Comparison of ENCODE assay signal across 5 worm cellular contexts in genomic region chrX:9560931-9561330, ce11.
TF ChIP-seq lines count a peak whose summit lies in the region.

No protein-coding gene starts in this region.

TF ChIP-seq in whole organism, L1 larva, 84 proteins besides CTCF, POLR2A, EP300 and RAD21 (continues in another document):
- TF ChIP-seq aly-2 (tag; optimal IDR thresholded peaks at IDR 0.05; lab: Kevin White, UChicago) (no peak), lin-35 (GFP tag; optimal IDR thresholded peaks at IDR 0.05; lab: Kevin White, UChicago) (no peak), hlh-4 (tag; optimal IDR thresholded peaks at IDR 0.05; lab: Kevin White, UChicago) (no peak), nhr-11 (tag; optimal IDR thresholded peaks at IDR 0.05; lab: Kevin White, UChicago) (no peak), nhr-237 (tag; optimal IDR thresholded peaks at IDR 0.05; lab: Kevin White, UChicago) (no peak), elt-2 (tag; optimal IDR thresholded peaks at IDR 0.05; lab: Kevin White, UChicago) (peak; percentile 27), swsn-7 (tag; optimal IDR thresholded peaks at IDR 0.05; lab: Kevin White, UChicago) (peak; percentile 26), ceh-90 (tag; optimal IDR thresholded peaks at IDR 0.05; lab: Kevin White, UChicago) (no peak), vab-15 (tag; optimal IDR thresholded peaks at IDR 0.05; lab: Kevin White, UChicago) (no peak), nhr-71 (tag; optimal IDR thresholded peaks at IDR 0.05; lab: Kevin White, UChicago) (peak; percentile 62), efl-1 (optimal IDR thresholded peaks at IDR 0.05; lab: Kevin White, UChicago) (no peak), efl-1 (GFP tag; optimal IDR thresholded peaks at IDR 0.05 in 1 of 2; lab: Kevin White, UChicago) (peak in 1 of 2 experiments; percentile 12), unc-130 (tag; optimal IDR thresholded peaks at IDR 0.05; lab: Kevin White, UChicago) (no peak), C04F5.9 (tag; optimal IDR thresholded peaks at IDR 0.05; lab: Kevin White, UChicago) (no peak), hpl-2 (GFP tag; optimal IDR thresholded peaks at IDR 0.05; lab: Kevin White, UChicago) (no peak), snpc-4 (tag; optimal IDR thresholded peaks at IDR 0.05; lab: Kevin White, UChicago) (no peak), lin-39 (tag; optimal IDR thresholded peaks at IDR 0.05; lab: Kevin White, UChicago) (no peak), mep-1 (tag; optimal IDR thresholded peaks at IDR 0.05; lab: Kevin White, UChicago) (peak; percentile 22), mab-9 (GFP tag; IDR thresholded peaks at IDR 0.05; lab: Robert Waterston, UW) (no peak)

TF ChIP-seq in whole organism, L3 larva, 47 proteins besides CTCF, POLR2A, EP300 and RAD21:
- TF ChIP-seq eor-1 (tag; optimal IDR thresholded peaks at IDR 0.05; lab: Kevin White, UChicago): no peak
- TF ChIP-seq aly-2 (tag; optimal IDR thresholded peaks at IDR 0.05; lab: Kevin White, UChicago): no peak
- TF ChIP-seq tbx-2 (tag; optimal IDR thresholded peaks at IDR 0.05; lab: Kevin White, UChicago): no peak
- peak; percentile 25 for TF ChIP-seq nfya-1 (tag; optimal IDR thresholded peaks at IDR 0.05; lab: Kevin White, UChicago; ENCODE audit: insufficient read depth)
- no peak for TF ChIP-seq fos-1 (tag; optimal IDR thresholded peaks at IDR 0.05; lab: Kevin White, UChicago)
- TF ChIP-seq elt-2 (tag; optimal IDR thresholded peaks at IDR 0.05; lab: Kevin White, UChicago): peak; percentile 40
- TF ChIP-seq pha-4 (tag; optimal IDR thresholded peaks at IDR 0.05; lab: Kevin White, UChicago): peak; percentile 35
- no peak for TF ChIP-seq nhr-77 (tag; optimal IDR thresholded peaks at IDR 0.05; lab: Kevin White, UChicago)
- peak; percentile 50 for TF ChIP-seq ama-1 (optimal IDR thresholded peaks at IDR 0.05; lab: Kevin White, UChicago)
- TF ChIP-seq nhr-76 (tag; optimal IDR thresholded peaks at IDR 0.05; lab: Kevin White, UChicago): no peak
- TF ChIP-seq ZK546.5 (tag; optimal IDR thresholded peaks at IDR 0.05; lab: Kevin White, UChicago): no peak
- no peak for TF ChIP-seq elt-3 (tag; optimal IDR thresholded peaks at IDR 0.05; lab: Kevin White, UChicago)
- no peak for TF ChIP-seq jun-1 (tag; optimal IDR thresholded peaks at IDR 0.05; lab: Kevin White, UChicago)

TF ChIP-seq in whole organism, early embryonic, 17 proteins besides CTCF, POLR2A, EP300 and RAD21:
- no peak for TF ChIP-seq hmg-4 (GFP tag; optimal IDR thresholded peaks at IDR 0.05; lab: Kevin White, UChicago)
- peak; percentile 70 for TF ChIP-seq pes-1 (GFP tag; IDR thresholded peaks at IDR 0.05; lab: Robert Waterston, UW)
- 0 out of 2 replicates have a peak, but pooled peaks have one; percentile 23 for TF ChIP-seq sea-1 (GFP tag; conservative IDR thresholded peaks at IDR 0.05; lab: Robert Waterston, UW)
TF ChIP-seq in whole organism, early embryonic: peak in this region for 2.

TF ChIP-seq in whole organism, midembryonic, 9 proteins besides CTCF, POLR2A, EP300 and RAD21:
- TF ChIP-seq klf-2 (GFP tag; conservative IDR thresholded peaks at IDR 0.05; lab: Robert Waterston, UW) (no peak), flt-1 (GFP tag; IDR thresholded peaks at IDR 0.05; lab: Robert Waterston, UW) (0 out of 2 replicates have a peak, but pooled peaks have one; percentile 36), tab-1 (GFP tag; IDR thresholded peaks at IDR 0.05; lab: Robert Waterston, UW) (peak; percentile 30; the same call in 1 of the 2 replicates)

TF ChIP-seq in whole organism, young adult, 124 proteins besides CTCF, POLR2A, EP300 and RAD21 (continues in another document):
- TF ChIP-seq nhr-80 (tag; optimal IDR thresholded peaks at IDR 0.05; lab: Kevin White, UChicago): peak; percentile 34
- no peak for TF ChIP-seq ets-4 (GFP tag; optimal IDR thresholded peaks at IDR 0.05; lab: Kevin White, UChicago)
- peak; percentile 9 for TF ChIP-seq lin-40 (tag; optimal IDR thresholded peaks at IDR 0.05; lab: Kevin White, UChicago)
- peak; percentile 25 for TF ChIP-seq somi-1 (GFP tag; optimal IDR thresholded peaks at IDR 0.05; lab: Kevin White, UChicago)
- peak; percentile 20; the same call in 1 of the 2 replicates for TF ChIP-seq Y67H2A.10 (GFP tag; conservative IDR thresholded peaks at IDR 0.05; lab: Robert Waterston, UW)
- peak; percentile 44 for TF ChIP-seq ztf-26 (tag; optimal IDR thresholded peaks at IDR 0.05; lab: Kevin White, UChicago)
- TF ChIP-seq zim-3 (tag; optimal IDR thresholded peaks at IDR 0.05; lab: Kevin White, UChicago): peak; percentile 79
- no peak for TF ChIP-seq dpl-1 (GFP tag; optimal IDR thresholded peaks at IDR 0.05; lab: Kevin White, UChicago)
- no peak for TF ChIP-seq madf-6 (GFP tag; IDR thresholded peaks at IDR 0.05; lab: Robert Waterston, UW)
- TF ChIP-seq lsl-1 (GFP tag; optimal IDR thresholded peaks at IDR 0.05; lab: Kevin White, UChicago): no peak
- TF ChIP-seq die-1 (tag; optimal IDR thresholded peaks at IDR 0.05; lab: Kevin White, UChicago): peak; percentile 63
- peak; percentile 60 for TF ChIP-seq rcor-1 (GFP tag; IDR thresholded peaks at IDR 0.05; lab: Robert Waterston, UW)
- no peak for TF ChIP-seq ccch-3 (GFP tag; optimal IDR thresholded peaks at IDR 0.05; lab: Kevin White, UChicago)
- peak; percentile 77 for TF ChIP-seq hmg-20 (GFP tag; IDR thresholded peaks at IDR 0.05; lab: Robert Waterston, UW)
- no peak; the same call in 1 of the 2 replicates for TF ChIP-seq C06A6.2 (GFP tag; conservative IDR thresholded peaks at IDR 0.05; lab: Robert Waterston, UW)
- 0 out of 2 replicates have a peak, but pooled peaks have one; percentile 58 for TF ChIP-seq aptf-3 (GFP tag; IDR thresholded peaks at IDR 0.05; lab: Robert Waterston, UW)
- TF ChIP-seq him-1 (tag; optimal IDR thresholded peaks at IDR 0.05; lab: Kevin White, UChicago): peak; percentile 73
- peak; percentile 79 for TF ChIP-seq pbrm-1 (GFP tag; IDR thresholded peaks at IDR 0.05; lab: Robert Waterston, UW)
- TF ChIP-seq nhr-90 (tag; optimal IDR thresholded peaks at IDR 0.05; lab: Kevin White, UChicago): peak; percentile 40
- peak; percentile 35 for TF ChIP-seq madf-10 (tag; optimal IDR thresholded peaks at IDR 0.05; lab: Kevin White, UChicago)
- TF ChIP-seq let-526 (GFP tag; IDR thresholded peaks at IDR 0.05; lab: Robert Waterston, UW): no peak
- peak; percentile 39 for TF ChIP-seq snpc-1.3 (tag; optimal IDR thresholded peaks at IDR 0.05; lab: Kevin White, UChicago; ENCODE audit: insufficient read depth)
- no peak for TF ChIP-seq F23B12.7 (tag; optimal IDR thresholded peaks at IDR 0.05; lab: Kevin White, UChicago; ENCODE audit: insufficient read depth)
- no peak for TF ChIP-seq F39B2.1 (GFP tag; IDR thresholded peaks at IDR 0.05; lab: Robert Waterston, UW)
- TF ChIP-seq snpc-3.4 (tag; optimal IDR thresholded peaks at IDR 0.05; lab: Kevin White, UChicago): no peak
- TF ChIP-seq snpc-4 (GFP tag; optimal IDR thresholded peaks at IDR 0.05; lab: Kevin White, UChicago): peak; percentile 60
- peak in 1 of 4 experiments; percentile 67 for TF ChIP-seq snpc-4 (tag; optimal IDR thresholded peaks at IDR 0.05; lab: Kevin White, UChicago)
- TF ChIP-seq lag-1 (GFP tag; IDR thresholded peaks at IDR 0.05; lab: Robert Waterston, UW): no peak
- peak; percentile 48 for TF ChIP-seq lin-54 (GFP tag; optimal IDR thresholded peaks at IDR 0.05; lab: Kevin White, UChicago)
- 0 out of 2 replicates have a peak, but pooled peaks have one; percentile 35 for TF ChIP-seq hsf-1 (GFP tag; IDR thresholded peaks at IDR 0.05; lab: Robert Waterston, UW)
- TF ChIP-seq nhr-179 (tag; optimal IDR thresholded peaks at IDR 0.05; lab: Kevin White, UChicago): no peak
- peak; percentile 63 for TF ChIP-seq chd-7 (tag; optimal IDR thresholded peaks at IDR 0.05; lab: Kevin White, UChicago)
- TF ChIP-seq dox-1 (GFP tag; IDR thresholded peaks at IDR 0.05; lab: Robert Waterston, UW): peak; percentile 53; the same call in 1 of the 2 replicates
- TF ChIP-seq madf-3 (GFP tag; IDR thresholded peaks at IDR 0.05; lab: Robert Waterston, UW): peak; percentile 60; the same call in 1 of the 2 replicates
- peak; percentile 82 for TF ChIP-seq rpc-1 (optimal IDR thresholded peaks at IDR 0.05; lab: Kevin White, UChicago)
- TF ChIP-seq rpc-1 (tag; optimal IDR thresholded peaks at IDR 0.05; lab: Kevin White, UChicago): peak; percentile 92
- TF ChIP-seq T07F8.4 (tag; optimal IDR thresholded peaks at IDR 0.05; lab: Kevin White, UChicago): no peak
- peak; percentile 54 for TF ChIP-seq F52B5.7 (tag; optimal IDR thresholded peaks at IDR 0.05; lab: Kevin White, UChicago)
- no peak for TF ChIP-seq attf-3 (GFP tag; conservative IDR thresholded peaks at IDR 0.05; lab: Robert Waterston, UW)
- TF ChIP-seq gei-17 (GFP tag; optimal IDR thresholded peaks at IDR 0.05; lab: Kevin White, UChicago): no peak
- peak; percentile 82 for TF ChIP-seq lin-26 (GFP tag; IDR thresholded peaks at IDR 0.05; lab: Robert Waterston, UW)
- no peak for TF ChIP-seq B0035.1 (tag; optimal IDR thresholded peaks at IDR 0.05; lab: Kevin White, UChicago)
- TF ChIP-seq ceh-79 (tag; optimal IDR thresholded peaks at IDR 0.05; lab: Kevin White, UChicago): no peak
- peak; percentile 40 for TF ChIP-seq ztf-18 (tag; optimal IDR thresholded peaks at IDR 0.05; lab: Kevin White, UChicago)
- TF ChIP-seq B0261.1 (tag; optimal IDR thresholded peaks at IDR 0.05; lab: Kevin White, UChicago): peak; percentile 79
- TF ChIP-seq Y56A3A.18 (GFP tag; IDR thresholded peaks at IDR 0.05; lab: Robert Waterston, UW): peak; percentile 63; the same call in 1 of the 2 replicates
- 0 out of 2 replicates have a peak, but pooled peaks have one; percentile 79 for TF ChIP-seq ztf-6 (GFP tag; IDR thresholded peaks at IDR 0.05; lab: Robert Waterston, UW)
- TF ChIP-seq mel-28 (tag; optimal IDR thresholded peaks at IDR 0.05; lab: Kevin White, UChicago; ENCODE audit: borderline replicate concordance): no peak
- 0 out of 2 replicates have a peak, but pooled peaks have one; percentile 45 for TF ChIP-seq B0336.3 (GFP tag; IDR thresholded peaks at IDR 0.05; lab: Robert Waterston, UW)
- peak; percentile 55 for TF ChIP-seq hmg-1.2 (GFP tag; IDR thresholded peaks at IDR 0.05; lab: Robert Waterston, UW)
- TF ChIP-seq xnd-1 (tag; optimal IDR thresholded peaks at IDR 0.05; lab: Kevin White, UChicago): no peak
- TF ChIP-seq Y53G8AR.9 (GFP tag; conservative IDR thresholded peaks at IDR 0.05; lab: Robert Waterston, UW): 0 out of 2 replicates have a peak, but pooled peaks have one; percentile 49
- TF ChIP-seq D2030.7 (GFP tag; IDR thresholded peaks at IDR 0.05; lab: Robert Waterston, UW): peak; percentile 57
- no peak for TF ChIP-seq nfya-1 (tag; optimal IDR thresholded peaks at IDR 0.05; lab: Kevin White, UChicago; ENCODE audit: borderline replicate concordance, insufficient read depth)
- peak; percentile 88 for TF ChIP-seq tbp1 (GFP tag; optimal IDR thresholded peaks at IDR 0.05; lab: Kevin White, UChicago)

Comparison
In these comparisons a context has a peak if more than half of its experiments do, and no peak if none do; other contexts are left out.
1. Of the 8 proteins assayed by ChIP-seq in both whole organism, young adult and whole organism, L1 larva: peak only in whole organism, young adult: none; only in whole organism, L1 larva: none; in both: nhr-90; in neither: 4; mixed calls (peak in some experiments, not most) for 3.